Worm (Caenorhabditis elegans): Measurements from ENCODE around the gene srg-31.

- TF ChIP-seq fos-1 (tag; optimal IDR thresholded peaks at IDR 0.05): no peak
- no peak for TF ChIP-seq peb-1 (tag; optimal IDR thresholded peaks at IDR 0.05)
- TF ChIP-seq Y55F3AM.14 (GFP tag; optimal IDR thresholded peaks at IDR 0.05): no peak
- no peak for TF ChIP-seq nhr-25 (tag; optimal IDR thresholded peaks at IDR 0.05)
- TF ChIP-seq ama-1 (optimal IDR thresholded peaks at IDR 0.05): no peak
- TF ChIP-seq nhr-77 (tag; optimal IDR thresholded peaks at IDR 0.05): no peak
- no peak for TF ChIP-seq ztf-11 (tag; optimal IDR thresholded peaks at IDR 0.05)
- no peak for TF ChIP-seq unc-55 (GFP tag; optimal IDR thresholded peaks at IDR 0.05)
- TF ChIP-seq aly-2 (tag; optimal IDR thresholded peaks at IDR 0.05): no peak
- TF ChIP-seq lin-13 (GFP tag; optimal IDR thresholded peaks at IDR 0.05): no peak
- no peak for TF ChIP-seq elt-1 (tag; optimal IDR thresholded peaks at IDR 0.05)
- TF ChIP-seq unc-39 (tag; optimal IDR thresholded peaks at IDR 0.05): no peak
Observed at ce11 chrV:6949770-6950169, 3.9 kb downstream of the srg-31 start, which contains the start of gene Y57E12B.11.
